Worm (Caenorhabditis elegans): ENCODE data around the gene btb-22.

btb-22 gene

DNA sequence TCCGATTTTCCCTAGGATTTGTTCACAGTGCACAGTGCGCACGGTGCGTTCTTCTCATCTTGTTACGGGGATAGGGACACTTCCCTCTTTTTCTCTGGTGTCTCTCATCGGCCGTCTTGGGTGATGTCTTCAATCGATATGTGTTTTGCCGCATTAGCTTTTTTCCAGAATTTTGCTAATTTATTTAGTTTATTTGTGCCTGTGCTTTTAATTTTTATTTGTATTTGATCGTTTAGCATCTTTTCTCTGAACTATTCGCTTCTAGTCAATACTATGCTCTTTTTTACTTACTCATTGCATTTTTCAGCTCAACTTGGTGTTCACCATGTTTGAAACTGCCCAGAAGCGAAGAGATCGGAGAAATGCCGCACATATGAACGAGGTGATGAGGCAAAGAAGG lies 40.7 kb downstream of the btb-22 start, which contains the start of gene F14D2.5:
F14D2.5 (plus strand) TSS at position 301 of the 400 bp plus-strand sequence.
- no peak for TF ChIP-seq hlh-6 (tag; optimal IDR thresholded peaks at IDR 0.05)
- TF ChIP-seq hlh-30 (tag; optimal IDR thresholded peaks at IDR 0.05; ENCODE audit: insufficient read depth): no peak
- no peak for TF ChIP-seq fkh-10 (GFP tag; optimal IDR thresholded peaks at IDR 0.05)
- TF ChIP-seq lim-6 (tag; optimal IDR thresholded peaks at IDR 0.05): no peak
- TF ChIP-seq rnt-1 (tag; optimal IDR thresholded peaks at IDR 0.05): no peak
- no peak for TF ChIP-seq fax-1 (tag; optimal IDR thresholded peaks at IDR 0.05)
- no peak for TF ChIP-seq pat-9 (tag; optimal IDR thresholded peaks at IDR 0.05)
- TF ChIP-seq odd-2 (tag; optimal IDR thresholded peaks at IDR 0.05): no peak
- TF ChIP-seq pros-1 (tag; optimal IDR thresholded peaks at IDR 0.05): no peak
- TF ChIP-seq gmeb-2 (tag; optimal IDR thresholded peaks at IDR 0.05): no peak
- TF ChIP-seq ceh-18 (tag; optimal IDR thresholded peaks at IDR 0.05): no peak

ce11 chrII:3340818-3341217 lies 41.3 kb downstream of the btb-22 start:
- TF ChIP-seq che-1 (tag; optimal IDR thresholded peaks at IDR 0.05): no peak
- TF ChIP-seq tbx-2 (tag; optimal IDR thresholded peaks at IDR 0.05): no peak
- TF ChIP-seq unc-3 (GFP tag; conservative IDR thresholded peaks at IDR 0.05): no peak
- TF ChIP-seq unc-3 (tag; optimal IDR thresholded peaks at IDR 0.05): no peak

- no peak for TF ChIP-seq eyg-1 (tag; optimal IDR thresholded peaks at IDR 0.05)
- no peak for TF ChIP-seq tbx-2 (tag; optimal IDR thresholded peaks at IDR 0.05)
- no peak for TF ChIP-seq hlh-30 (tag; optimal IDR thresholded peaks at IDR 0.05; ENCODE audit: insufficient read depth)
- no peak for TF ChIP-seq gmeb-2 (tag; optimal IDR thresholded peaks at IDR 0.05)
Measured at ce11 chrII:3341989-3342388, 42.4 kb downstream of the btb-22 start, which contains the start of gene F14D2.11. Gene F14D2.11 (minus strand): TSS chrII:3342089.

DNA sequence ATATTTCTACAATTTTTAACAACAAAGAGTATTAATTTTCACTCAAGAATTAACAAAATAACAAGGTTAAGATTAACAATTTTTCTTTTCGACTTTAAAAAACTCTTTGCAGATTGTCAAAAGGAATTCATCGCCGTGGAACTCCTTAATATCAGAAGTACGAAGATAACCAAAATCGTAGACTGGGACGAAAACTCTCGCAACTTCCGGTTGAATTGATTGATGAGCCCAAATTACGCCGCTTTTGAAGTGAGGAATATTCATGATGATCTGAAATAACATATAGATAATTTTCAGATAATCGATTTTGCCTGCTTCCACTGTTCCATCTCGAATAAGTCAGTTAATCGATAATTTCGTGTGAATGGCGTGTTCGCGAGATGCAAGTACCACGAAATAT lies 44.2 kb downstream of the btb-22 start, which contains the start of gene F14D2.15:
F14D2.15 (minus strand) TSS at position 101 of the 400 bp plus-strand sequence.
- TF ChIP-seq ztf-16 (tag; optimal IDR thresholded peaks at IDR 0.05) (no peak), ceh-34 (tag; optimal IDR thresholded peaks at IDR 0.05) (no peak), nhr-232 (tag; optimal IDR thresholded peaks at IDR 0.05) (no peak), Y22D7AL.16 (tag; optimal IDR thresholded peaks at IDR 0.05) (no peak), pat-9 (tag; optimal IDR thresholded peaks at IDR 0.05) (no peak), ceh-45 (GFP tag; IDR thresholded peaks at IDR 0.05) (no peak), ets-4 (tag; optimal IDR thresholded peaks at IDR 0.05) (no peak), eyg-1 (tag; optimal IDR thresholded peaks at IDR 0.05) (no peak), lin-11 (tag; optimal IDR thresholded peaks at IDR 0.05) (no peak), ceh-24 (tag; optimal IDR thresholded peaks at IDR 0.05) (no peak), gmeb-2 (tag; optimal IDR thresholded peaks at IDR 0.05) (no peak), hlh-8 (tag; optimal IDR thresholded peaks at IDR 0.05) (no peak)

ce11 chrII:3344917-3345316 lies 45.4 kb downstream of the btb-22 start, which contains the start of gene bath-28:
Gene bath-28 (minus strand): TSS chrII:3344967.
- no peak for TF ChIP-seq ceh-30 (tag; optimal IDR thresholded peaks at IDR 0.05)
- TF ChIP-seq hlh-8 (tag; optimal IDR thresholded peaks at IDR 0.05): no peak
- TF ChIP-seq pha-2 (tag; optimal IDR thresholded peaks at IDR 0.05): no peak
- TF ChIP-seq nhr-232 (tag; optimal IDR thresholded peaks at IDR 0.05): no peak
- no peak for TF ChIP-seq pros-1 (tag; optimal IDR thresholded peaks at IDR 0.05)
- TF ChIP-seq tbx-2 (tag; optimal IDR thresholded peaks at IDR 0.05): no peak
- no peak for TF ChIP-seq ceh-18 (tag; optimal IDR thresholded peaks at IDR 0.05)
- no peak for TF ChIP-seq C08G9.2 (tag; optimal IDR thresholded peaks at IDR 0.05)
- TF ChIP-seq dve-1 (tag; optimal IDR thresholded peaks at IDR 0.05): no peak
- TF ChIP-seq syd-9 (tag; optimal IDR thresholded peaks at IDR 0.05): no peak
- TF ChIP-seq ceh-24 (tag; optimal IDR thresholded peaks at IDR 0.05): no peak
- TF ChIP-seq zip-5 (tag; optimal IDR thresholded peaks at IDR 0.05): no peak
- no peak for TF ChIP-seq odd-2 (tag; optimal IDR thresholded peaks at IDR 0.05)

DNA sequence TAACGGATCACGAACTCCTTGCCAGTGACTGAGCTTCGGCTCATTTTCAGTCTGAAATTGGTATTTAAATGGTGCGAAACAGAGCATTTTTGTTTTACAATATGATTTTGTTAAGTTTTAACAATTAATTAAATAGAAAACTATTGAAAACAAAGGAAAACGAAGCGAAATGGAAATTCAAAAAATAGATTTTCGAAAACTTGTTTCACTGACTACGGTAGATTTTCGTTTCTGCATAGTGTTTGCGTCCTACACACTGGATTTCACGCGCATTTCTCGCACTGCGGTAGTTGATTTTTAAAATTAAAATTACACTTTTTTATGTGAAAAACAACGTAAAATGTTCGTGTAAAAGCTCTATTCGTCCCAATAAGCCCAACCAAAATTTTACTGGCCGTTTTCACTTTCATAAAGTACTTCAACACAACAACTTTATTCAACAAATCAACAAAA lies 46.8 kb downstream of the btb-22 start, which contains the start of gene bath-30:
bath-30 (minus strand) TSS at position 51 of the 453 bp plus-strand sequence.
- no peak for TF ChIP-seq ceh-19 (GFP tag; optimal IDR thresholded peaks at IDR 0.05)

All from whole organism, late embryonic.